Worm (Caenorhabditis elegans): Measurements from ENCODE around the gene slc-17.5.

DNA sequence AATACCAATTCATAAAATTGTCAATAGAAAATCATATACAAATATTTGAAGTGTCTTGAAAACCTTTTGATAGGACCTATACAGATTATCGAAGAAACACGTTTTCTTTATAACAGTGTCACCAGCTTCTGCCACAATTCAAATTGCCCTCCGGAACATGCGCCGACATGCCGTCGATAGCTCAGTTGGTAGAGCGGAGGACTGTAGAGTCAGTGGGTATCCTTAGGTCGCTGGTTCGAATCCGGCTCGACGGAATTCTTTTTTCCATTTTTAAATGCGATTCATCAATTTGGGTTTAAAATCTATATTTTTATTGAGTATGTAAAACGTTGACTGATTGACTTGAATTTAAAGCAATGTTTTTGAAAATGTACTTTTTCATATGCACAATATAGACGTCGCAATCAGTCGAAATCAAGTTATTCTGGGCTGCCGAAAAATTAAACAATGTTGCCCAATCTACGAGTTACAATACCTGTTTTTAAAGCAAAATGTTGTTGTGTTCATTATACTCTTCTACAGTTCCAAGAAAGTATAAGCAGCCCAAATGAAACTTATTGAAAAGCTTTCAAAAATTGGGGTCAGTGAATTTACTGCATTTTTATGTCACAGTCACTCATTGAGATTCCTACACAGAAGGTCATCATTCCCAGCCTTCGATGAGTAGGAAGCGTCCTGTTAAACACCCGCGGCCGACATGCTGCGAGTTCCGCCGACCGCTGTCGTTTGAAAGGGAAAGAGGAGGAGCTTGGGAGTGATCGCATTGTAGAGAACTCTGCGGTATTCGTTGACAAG, 37.2 kb downstream of the slc-17.5 start:
- peak; percentile 48 for TF ChIP-seq fos-1 (tag; optimal IDR thresholded peaks at IDR 0.05)
- TF ChIP-seq nfya-1 (tag; optimal IDR thresholded peaks at IDR 0.05; ENCODE audit: insufficient read depth) = peak; percentile 69
- peak; percentile 20 for TF ChIP-seq pha-4 (tag; optimal IDR thresholded peaks at IDR 0.05)
- peak; percentile 20 for TF ChIP-seq ztf-4 (tag; optimal IDR thresholded peaks at IDR 0.05)
- no peak for TF ChIP-seq unc-39 (tag; optimal IDR thresholded peaks at IDR 0.05)
- no peak for TF ChIP-seq ceh-16 (tag; optimal IDR thresholded peaks at IDR 0.05)
- peak; percentile 78 for TF ChIP-seq nhr-77 (tag; optimal IDR thresholded peaks at IDR 0.05)
- peak in 1 of 3 experiments; percentile 68 for TF ChIP-seq elt-3 (tag; optimal IDR thresholded peaks at IDR 0.05)
- no peak for TF ChIP-seq mdl-1 (tag; optimal IDR thresholded peaks at IDR 0.05)

All from whole organism, L3 larva.